Worm (Caenorhabditis elegans): ENCODE measurements around the gene mdt-8.

Gene mdt-8

DNA sequence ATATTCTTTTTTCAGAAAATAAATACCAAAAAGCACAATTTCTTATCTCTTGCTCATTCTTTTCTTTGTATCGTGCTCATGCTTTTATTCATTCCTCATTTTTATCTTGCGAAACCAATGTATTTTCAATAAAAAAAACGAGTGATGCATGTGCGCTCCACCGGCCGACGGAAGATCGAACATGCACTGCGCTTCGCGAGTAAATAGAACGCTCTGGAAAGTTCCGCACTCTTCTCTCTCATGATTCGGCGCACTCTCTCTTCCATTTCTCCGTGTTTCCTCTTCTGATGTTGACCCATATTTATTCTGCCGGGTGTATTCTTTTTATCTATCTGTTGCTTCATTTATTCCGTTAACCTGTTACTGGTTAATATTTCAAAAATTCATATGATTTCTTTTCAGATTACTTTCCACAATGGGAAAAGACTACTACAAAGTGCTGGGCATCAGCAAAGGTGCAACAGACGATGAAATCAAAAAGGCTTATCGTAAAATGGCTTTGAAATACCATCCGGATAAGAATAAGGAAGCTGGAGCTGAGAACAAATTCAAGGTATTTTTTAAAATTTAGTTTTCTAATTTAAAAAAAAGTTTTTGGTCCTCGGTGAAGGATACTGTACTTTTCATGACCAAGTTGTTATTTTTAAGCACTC is 11.8 kb upstream of the mdt-8 start, which contains the start of gene dnj-13 (continued):
- peak; percentile 80 for TF ChIP-seq nhr-6 (tag; optimal IDR thresholded peaks at IDR 0.05)
- no peak for TF ChIP-seq skn-1 (tag; optimal IDR thresholded peaks at IDR 0.05)
- TF ChIP-seq mxl-3 (GFP tag; optimal IDR thresholded peaks at IDR 0.05), result peak; percentile 88
- TF ChIP-seq daf-19 (GFP tag; conservative IDR thresholded peaks at IDR 0.05), result no peak
- peak in 1 of 2 experiments; percentile 84 for TF ChIP-seq unc-62 (GFP tag; optimal IDR thresholded peaks at IDR 0.05 in 1 of 2)
- no peak for TF ChIP-seq unc-62 (tag; optimal IDR thresholded peaks at IDR 0.05)
- TF ChIP-seq Y48G9A.11 (GFP tag; IDR thresholded peaks at IDR 0.05), result peak; percentile 86
- TF ChIP-seq lin-38 (GFP tag; IDR thresholded peaks at IDR 0.05), result peak; percentile 99
- TF ChIP-seq dve-1 (tag; optimal IDR thresholded peaks at IDR 0.05; ENCODE audit: insufficient read depth), result peak; percentile 98
- TF ChIP-seq dpl-1 (GFP tag; optimal IDR thresholded peaks at IDR 0.05), result peak; percentile 78
- TF ChIP-seq set-16 (GFP tag; IDR thresholded peaks at IDR 0.05), result peak; percentile 77
- peak; percentile 96 for TF ChIP-seq hlh-30 (tag; optimal IDR thresholded peaks at IDR 0.05; ENCODE audit: insufficient read depth)
- peak; percentile 91 for TF ChIP-seq lin-29 (GFP tag; IDR thresholded peaks at IDR 0.05)
- TF ChIP-seq F10B5.3 (tag; optimal IDR thresholded peaks at IDR 0.05), result peak; percentile 89
- peak; percentile 89 for TF ChIP-seq T20F7.1 (GFP tag; optimal IDR thresholded peaks at IDR 0.05)
- TF ChIP-seq snpc-4 (tag; optimal IDR thresholded peaks at IDR 0.05), result no peak
- peak; percentile 96 for TF ChIP-seq mep-1 (tag; optimal IDR thresholded peaks at IDR 0.05)
- TF ChIP-seq fkh-10 (GFP tag; optimal IDR thresholded peaks at IDR 0.05), result peak; percentile 73
- TF ChIP-seq ceh-28 (tag; optimal IDR thresholded peaks at IDR 0.05), result no peak
- TF ChIP-seq dmd-8 (GFP tag; IDR thresholded peaks at IDR 0.05), result peak; percentile 84
- no peak for TF ChIP-seq unc-39 (tag; optimal IDR thresholded peaks at IDR 0.05)
- peak; percentile 13 for TF ChIP-seq ztf-11 (tag; optimal IDR thresholded peaks at IDR 0.05)
- peak; percentile 77 to 92 for TF ChIP-seq hif-1 (tag; optimal IDR thresholded peaks at IDR 0.05)
- peak; percentile 95 for TF ChIP-seq egl-43 (GFP tag; IDR thresholded peaks at IDR 0.05)
- peak; percentile 94 for TF ChIP-seq nhr-41 (GFP tag; IDR thresholded peaks at IDR 0.05)
- peak; percentile 97 for TF ChIP-seq arid-1 (GFP tag; conservative IDR thresholded peaks at IDR 0.05)
- TF ChIP-seq cey-2 (tag; optimal IDR thresholded peaks at IDR 0.05; ENCODE audit: borderline replicate concordance, insufficient read depth), result no peak
- TF ChIP-seq R02D3.7 (tag; optimal IDR thresholded peaks at IDR 0.05), result no peak
- TF ChIP-seq nhr-28 (tag; optimal IDR thresholded peaks at IDR 0.05), result peak; percentile 85
- peak; percentile 65; the same call in 1 of the 2 replicates for TF ChIP-seq Y105C5A.15 (GFP tag; IDR thresholded peaks at IDR 0.05)
- TF ChIP-seq F49E8.2 (tag; optimal IDR thresholded peaks at IDR 0.05; ENCODE audit: borderline replicate concordance), result peak; percentile 94
- TF ChIP-seq Y5F2A.4 (GFP tag; optimal IDR thresholded peaks at IDR 0.05), result peak; percentile 89
- TF ChIP-seq ctbp-1 (GFP tag; IDR thresholded peaks at IDR 0.05), result peak; percentile 95
- TF ChIP-seq ztf-7 (tag; optimal IDR thresholded peaks at IDR 0.05), result peak; percentile 39

DNA sequence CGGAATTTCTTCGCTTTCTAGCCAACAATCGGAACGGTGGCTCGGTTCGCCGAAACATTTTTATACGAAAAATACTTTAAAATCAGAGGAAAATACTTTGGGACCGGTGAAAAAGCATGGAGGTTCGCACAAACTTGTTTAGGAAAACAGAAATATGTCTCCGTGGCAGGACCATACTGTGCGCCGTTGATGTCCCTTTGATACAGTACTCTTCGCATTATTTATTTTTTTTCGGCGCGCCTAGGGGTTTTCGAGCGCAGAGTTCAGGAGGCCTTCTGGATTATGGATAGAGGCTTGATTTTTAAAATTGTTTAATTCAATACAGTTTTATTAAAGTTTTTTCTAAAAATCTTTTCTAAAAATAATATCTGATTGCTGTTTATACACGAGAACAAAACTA is 11.1 kb upstream of the mdt-8 start, which contains the start of gene F54D5.9:
F54D5.9 (minus strand) TSS at position 115 of the 400 bp plus-strand sequence.
- TF ChIP-seq lin-38 (GFP tag; IDR thresholded peaks at IDR 0.05), result peak; percentile 14
- no peak for TF ChIP-seq aha-1 (tag)
- TF ChIP-seq tag-97 (GFP tag; IDR thresholded peaks at IDR 0.05), result no peak

DNA sequence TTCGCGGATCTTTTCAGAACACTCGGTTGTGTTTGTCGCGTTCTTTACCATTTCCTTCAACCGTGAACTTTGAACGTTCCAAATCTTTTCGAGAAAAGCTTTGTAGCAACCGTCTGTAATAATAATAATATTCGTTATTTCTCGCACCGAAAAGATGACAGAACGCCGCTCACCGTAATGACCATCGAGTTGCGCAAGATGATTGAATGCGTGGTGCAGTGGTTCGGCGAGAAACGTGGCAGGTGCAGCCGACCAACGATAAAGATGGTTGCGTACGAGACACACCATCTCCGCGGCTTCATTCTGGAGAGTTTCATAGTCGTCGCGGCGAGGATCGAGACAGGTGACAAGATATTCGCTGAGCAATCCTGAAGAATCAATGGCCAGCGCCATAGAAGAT is 9.3 kb upstream of the mdt-8 start:
- TF ChIP-seq hlh-11 (tag; optimal IDR thresholded peaks at IDR 0.05), result no peak
- TF ChIP-seq F44E2.7 (GFP tag; IDR thresholded peaks at IDR 0.05), result no peak
- no peak for TF ChIP-seq spr-1 (tag; optimal IDR thresholded peaks at IDR 0.05)
- TF ChIP-seq nhr-28 (tag; optimal IDR thresholded peaks at IDR 0.05), result no peak
- TF ChIP-seq nhr-6 (tag; optimal IDR thresholded peaks at IDR 0.05), result no peak
- TF ChIP-seq lin-29 (GFP tag; IDR thresholded peaks at IDR 0.05), result no peak
- TF ChIP-seq spr-3 (GFP tag; optimal IDR thresholded peaks at IDR 0.05), result no peak
- TF ChIP-seq tra-1 (GFP tag; IDR thresholded peaks at IDR 0.05), result no peak
- TF ChIP-seq rbr-2 (tag; optimal IDR thresholded peaks at IDR 0.05), result no peak
- no peak for TF ChIP-seq daf-8 (GFP tag; IDR thresholded peaks at IDR 0.05)
- TF ChIP-seq ZK546.5 (tag; optimal IDR thresholded peaks at IDR 0.05), result no peak
